Worm (Caenorhabditis elegans) whole organism, L4/young adult: ENCODE data around the gene nlp-63.

Experiments
- W03F9.2 ChIP-seq: fragments of 150-350 bp; optimal IDR thresholded peaks from 2 replicates; lab custom pipeline; 2014; ENCODE audit warnings: missing biosample characterization, missing genetic modification characterization
- him-1 ChIP-seq: sonication (generic microtip); optimal IDR thresholded peaks from 2 replicates; lab custom pipeline; 2016; ENCODE audit warnings: missing genotype, missing genetic modification reagents, missing genetic modification characterization, missing compliant biosample characterization

- no peak for TF ChIP-seq him-1 (tag; lab: Kevin White, UChicago)
- no peak for TF ChIP-seq W03F9.2
Measured at ce11 chrII:10192207-10192606, 37.0 kb downstream of the nlp-63 start, which contains the start of gene R05H5.7.
